Fruit fly (Drosophila melanogaster): ENCODE measurements around the gene CG13069.
A peak's percentile ranks its signal among the peaks of the same experiment; 100 is the strongest.

Gene CG13069

DNA sequence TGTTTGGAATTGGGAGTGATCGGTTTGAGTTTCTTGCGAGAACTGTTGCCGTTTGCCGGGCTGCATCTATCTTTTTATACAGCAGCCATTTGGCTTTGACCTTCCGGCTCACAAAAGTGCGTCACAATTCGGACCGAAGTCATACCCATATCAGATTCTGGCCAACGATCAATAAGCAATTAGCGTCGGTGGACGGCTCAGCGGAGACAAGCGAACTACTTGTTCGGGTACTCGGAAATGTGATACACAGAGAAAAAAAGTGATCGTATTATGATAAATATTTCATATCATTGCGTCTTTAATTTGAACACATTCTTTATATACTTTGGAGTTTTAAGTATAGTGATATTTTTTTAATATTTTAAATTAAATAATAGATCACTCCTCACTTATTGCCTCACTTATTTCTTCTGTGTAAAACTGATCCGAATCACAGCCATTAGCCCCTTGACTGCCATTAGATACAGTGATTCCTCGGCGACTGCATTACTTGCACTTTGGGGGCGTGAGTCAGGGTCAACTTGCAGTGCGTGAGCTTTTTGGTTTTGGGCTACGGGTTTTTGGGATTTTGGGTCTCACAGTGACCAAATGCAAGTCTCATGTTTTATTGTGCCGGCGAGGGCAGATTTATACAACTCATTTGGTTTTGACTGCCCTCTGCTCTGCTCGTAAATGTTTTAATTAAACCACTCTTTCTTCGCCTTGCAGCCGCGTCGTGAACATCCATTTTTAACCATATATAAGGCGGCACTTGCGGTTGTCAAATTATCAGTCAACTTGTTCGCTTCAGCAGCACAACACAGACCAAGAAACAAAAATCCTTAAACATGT lies 40.9 kb downstream of the CG13069 start, which contains the start of the genes CG13043 and CG13063:
Gene CG13043, minus strand, starts transcription at position 51 of the 831 bp plus-strand sequence.
Gene CG13063, plus strand, starts transcription at position 781 of the 831 bp plus-strand sequence.
- TF ChIP-seq Hr96 (GFP tag; optimal IDR thresholded peaks at IDR 0.05): no peak
- TF ChIP-seq ovo (GFP tag; optimal IDR thresholded peaks at IDR 0.05): no peak
- no peak for TF ChIP-seq cnc (optimal IDR thresholded peaks at IDR 0.05)
- TF ChIP-seq CG7045 (GFP tag; optimal IDR thresholded peaks at IDR 0.05): no peak
- no peak for TF ChIP-seq pad (GFP tag; optimal IDR thresholded peaks at IDR 0.05)
- no peak for TF ChIP-seq tj (GFP tag; optimal IDR thresholded peaks at IDR 0.05)
- no peak for TF ChIP-seq CG12768 (GFP tag; optimal IDR thresholded peaks at IDR 0.05)
- TF ChIP-seq Crg-1 (GFP tag; optimal IDR thresholded peaks at IDR 0.05): no peak
- no peak for TF ChIP-seq CG1620 (GFP tag; optimal IDR thresholded peaks at IDR 0.05)
- TF ChIP-seq cic (GFP tag; optimal IDR thresholded peaks at IDR 0.05): no peak
- no peak for TF ChIP-seq Mnt (GFP tag; optimal IDR thresholded peaks at IDR 0.05)
- TF ChIP-seq CG33017 (tag; optimal IDR thresholded peaks at IDR 0.05): no peak

DNA sequence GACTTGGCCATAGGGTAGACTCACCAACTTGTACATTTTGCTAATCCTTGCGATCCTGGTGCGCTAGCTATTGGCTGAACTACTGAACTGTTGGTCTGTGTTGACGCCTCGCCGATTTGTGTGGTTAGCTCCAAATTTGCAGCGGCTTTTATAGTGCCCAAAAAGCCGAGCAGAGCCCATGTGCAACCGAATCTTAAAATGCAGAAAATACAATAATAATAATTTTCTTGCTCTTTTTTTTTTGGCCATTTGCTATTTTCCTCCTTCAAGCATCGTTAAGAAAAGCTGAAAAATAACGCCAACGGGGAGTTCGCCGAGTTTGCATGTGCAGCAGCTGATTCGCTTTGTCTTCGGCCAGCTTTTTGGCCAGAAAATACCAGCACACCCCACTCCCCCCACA lies 43.2 kb downstream of the CG13069 start, which contains the start of gene CG13042:
Gene CG13042, minus strand, starts transcription at position 101 of the 400 bp plus-strand sequence.
- TF ChIP-seq Hr96 (GFP tag; optimal IDR thresholded peaks at IDR 0.05): no peak
- no peak for TF ChIP-seq kay (GFP tag; ENCODE audit: borderline replicate concordance)
- no peak for TF ChIP-seq CG7045 (GFP tag; optimal IDR thresholded peaks at IDR 0.05)
- no peak for TF ChIP-seq CG11617 (GFP tag; optimal IDR thresholded peaks at IDR 0.05)
- no peak for TF ChIP-seq pad (GFP tag; optimal IDR thresholded peaks at IDR 0.05)
- TF ChIP-seq CG5204 (GFP tag; optimal IDR thresholded peaks at IDR 0.05): no peak
- TF ChIP-seq CG33017 (tag; optimal IDR thresholded peaks at IDR 0.05): no peak
- no peak for TF ChIP-seq cic (GFP tag; optimal IDR thresholded peaks at IDR 0.05)
- TF ChIP-seq CG14711 (tag; optimal IDR thresholded peaks at IDR 0.05): no peak
- TF ChIP-seq tj (GFP tag; optimal IDR thresholded peaks at IDR 0.05): no peak
- no peak for TF ChIP-seq cnc (optimal IDR thresholded peaks at IDR 0.05)
- no peak for TF ChIP-seq CG1620 (GFP tag; optimal IDR thresholded peaks at IDR 0.05)
- no peak for TF ChIP-seq Clk (GFP tag; optimal IDR thresholded peaks at IDR 0.05)
- TF ChIP-seq CG12768 (GFP tag; optimal IDR thresholded peaks at IDR 0.05): no peak
- no peak for TF ChIP-seq toe (GFP tag; optimal IDR thresholded peaks at IDR 0.05)
- no peak for TF ChIP-seq CG7101 (tag; optimal IDR thresholded peaks at IDR 0.05)
- no peak for TF ChIP-seq bab1 (GFP tag; optimal IDR thresholded peaks at IDR 0.05)
- no peak for TF ChIP-seq Mnt (GFP tag; optimal IDR thresholded peaks at IDR 0.05)

DNA sequence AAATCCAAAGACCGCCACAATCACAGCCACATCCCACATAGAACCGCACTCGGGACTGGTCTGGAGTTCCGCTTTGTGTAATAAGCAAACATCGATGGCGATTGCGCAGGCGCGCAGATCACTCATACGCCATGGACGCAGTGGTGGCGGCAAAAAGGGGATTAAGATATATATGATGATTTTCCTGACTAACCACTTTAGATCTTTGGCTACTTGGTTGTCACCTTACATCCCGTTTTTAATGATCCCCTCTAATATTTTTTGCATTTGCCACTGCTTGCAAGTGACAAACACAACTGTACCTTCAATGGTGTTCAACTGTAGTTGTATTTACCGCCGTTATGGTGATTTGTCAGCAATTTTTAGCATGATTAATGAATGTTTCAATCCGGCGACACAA lies 44.8 kb downstream of the CG13069 start:
- TF ChIP-seq CG5204 (GFP tag; optimal IDR thresholded peaks at IDR 0.05) (peak; percentile 32), CG12768 (GFP tag; optimal IDR thresholded peaks at IDR 0.05) (no peak)

DNA sequence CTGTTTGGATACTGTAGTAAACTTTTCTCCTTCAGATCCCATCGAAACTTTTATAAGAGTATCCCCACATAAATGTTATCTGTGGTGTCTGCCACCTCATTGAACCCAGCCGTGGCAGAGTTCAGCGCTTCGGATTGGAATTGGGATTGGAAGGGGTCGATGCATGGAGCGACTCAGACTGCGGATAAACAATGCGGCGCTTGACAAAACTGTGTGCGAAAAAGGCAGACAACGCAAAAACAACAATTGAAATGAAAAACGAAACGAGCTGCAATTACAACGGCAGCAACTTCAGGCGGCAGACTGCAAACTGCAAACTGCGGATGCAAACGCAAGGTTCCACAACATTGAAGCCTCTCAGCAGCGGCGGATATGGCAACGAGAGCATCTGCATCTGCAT lies 48.8 kb downstream of the CG13069 start, which contains the start of gene CG13062:
Gene CG13062, plus strand, starts transcription at position 301 of the 400 bp plus-strand sequence.
- TF ChIP-seq cnc (optimal IDR thresholded peaks at IDR 0.05) (no peak), CG1620 (GFP tag; optimal IDR thresholded peaks at IDR 0.05) (no peak), Hr96 (GFP tag; optimal IDR thresholded peaks at IDR 0.05) (no peak), ovo (GFP tag; optimal IDR thresholded peaks at IDR 0.05) (no peak), Mnt (GFP tag; optimal IDR thresholded peaks at IDR 0.05) (no peak), pad (GFP tag; optimal IDR thresholded peaks at IDR 0.05) (no peak), kay (GFP tag; ENCODE audit: borderline replicate concordance) (no peak), bab1 (GFP tag; optimal IDR thresholded peaks at IDR 0.05) (no peak), CG33017 (tag; optimal IDR thresholded peaks at IDR 0.05) (no peak)

All from whole organism, adult.